Fruit fly (Drosophila melanogaster) whole organism, pupa: Measurements from ENCODE around the gene mdlc.

Source experiments
- CG10348 ChIP-seq: fragments of 200-800 bp; sonication (Bioruptor generic); IDR thresholded peaks from 2 replicates; pipeline ENCODE4 v1.3.6; 2022; ENCODE audit warnings: missing biosample characterization, missing genetic modification characterization
- CG15710 ChIP-seq: fragments of 200-800 bp; sonication (Bioruptor generic); optimal IDR thresholded peaks from 2 replicates; lab custom pipeline; 2018; ENCODE audit warnings: missing biosample characterization, mild to moderate bottlenecking, missing genetic modification characterization, moderate library complexity
- CG8159 ChIP-seq: fragments of 200-800 bp; sonication (Bioruptor generic); optimal IDR thresholded peaks from 3 replicates; lab custom pipeline; 2018; ENCODE audit warnings: missing biosample characterization, mild to moderate bottlenecking, missing genetic modification characterization, moderate library complexity
- Pif1B ChIP-seq: fragments of 200-800 bp; sonication (Bioruptor generic); optimal IDR thresholded peaks from 3 replicates; lab custom pipeline; 2016; ENCODE audit warnings: missing biosample characterization, missing genetic modification characterization
- Snoo ChIP-seq: fragments of 200-800 bp; sonication (Bioruptor generic); optimal IDR thresholded peaks from 3 replicates; lab custom pipeline; 2017; ENCODE audit warnings: missing biosample characterization, mild to moderate bottlenecking, missing genetic modification characterization, inconsistent platforms

- TF ChIP-seq Pif1B (GFP tag; lab: Kevin White, UChicago) (no peak), CG8159 (tag; lab: Kevin White, UChicago) (no peak), CG15710 (tag; lab: Kevin White, UChicago) (no peak), Snoo (no peak), CG10348 (no peak)
These were observed 25.8 kb upstream of the mdlc start, which contains the start of gene idc for dm6 chr3R:20031764-20032079.
